Worm (Caenorhabditis elegans): ENCODE measurements around the gene Y19D2B.2.
A peak's percentile ranks its signal among the peaks of the same experiment; 100 is the strongest.

The Y19D2B.2 gene

ce11 chrII:10964748-10965147 is 40.7 kb downstream of the Y19D2B.2 start:
- TF ChIP-seq fkh-10 (GFP tag; optimal IDR thresholded peaks at IDR 0.05) = no peak
- peak; percentile 51 for TF ChIP-seq unc-42 (tag; optimal IDR thresholded peaks at IDR 0.05)
- no peak for TF ChIP-seq elt-2 (tag; optimal IDR thresholded peaks at IDR 0.05)

- no peak for TF ChIP-seq pros-1 (tag; optimal IDR thresholded peaks at IDR 0.05)
- no peak for TF ChIP-seq nfya-1 (tag; optimal IDR thresholded peaks at IDR 0.05)
- TF ChIP-seq pha-4 (tag; optimal IDR thresholded peaks at IDR 0.05) = no peak
- no peak for TF ChIP-seq che-1 (tag; optimal IDR thresholded peaks at IDR 0.05)
- no peak for TF ChIP-seq ceh-19 (GFP tag; optimal IDR thresholded peaks at IDR 0.05)
- TF ChIP-seq lin-11 (tag; optimal IDR thresholded peaks at IDR 0.05) = no peak
- no peak for TF ChIP-seq sdc-2 (tag; optimal IDR thresholded peaks at IDR 0.05)
- TF ChIP-seq dmd-4 (tag; optimal IDR thresholded peaks at IDR 0.05; ENCODE audit: borderline replicate concordance) = no peak
- no peak for TF ChIP-seq mec-3 (tag; optimal IDR thresholded peaks at IDR 0.05; ENCODE audit: borderline replicate concordance)
- TF ChIP-seq ceh-18 (tag; optimal IDR thresholded peaks at IDR 0.05) = no peak
- TF ChIP-seq lim-6 (tag; optimal IDR thresholded peaks at IDR 0.05) = no peak
- TF ChIP-seq hlh-6 (tag; optimal IDR thresholded peaks at IDR 0.05) = no peak
- no peak for TF ChIP-seq ceh-24 (tag; optimal IDR thresholded peaks at IDR 0.05)
- TF ChIP-seq tbx-2 (tag; optimal IDR thresholded peaks at IDR 0.05) = no peak
- no peak for TF ChIP-seq unc-42 (tag; optimal IDR thresholded peaks at IDR 0.05)
- no peak for TF ChIP-seq gmeb-2 (tag; optimal IDR thresholded peaks at IDR 0.05)
- no peak for TF ChIP-seq elt-4 (tag; optimal IDR thresholded peaks at IDR 0.05)
- no peak for TF ChIP-seq hlh-8 (tag; optimal IDR thresholded peaks at IDR 0.05)
Measured at ce11 chrII:10970625-10971024, 46.6 kb downstream of the Y19D2B.2 start.

- TF ChIP-seq unc-42 (tag; optimal IDR thresholded peaks at IDR 0.05) (peak; percentile 77), K02D7.2 (tag; optimal IDR thresholded peaks at IDR 0.05) (no peak), ceh-31 (tag; optimal IDR thresholded peaks at IDR 0.05) (no peak), nfya-1 (tag; optimal IDR thresholded peaks at IDR 0.05) (no peak), dve-1 (tag; optimal IDR thresholded peaks at IDR 0.05) (no peak)
Measured at ce11 chrII:10971677-10972076, 47.6 kb downstream of the Y19D2B.2 start.
